Fruit fly (Drosophila melanogaster) whole organism, embryonic: ENCODE measurements around the gene DppIII.

ENCODE experiments used
- Bgb ChIP-seq: fragments of 200-800 bp; sonication (Bioruptor generic); IDR thresholded peaks from 2 replicates; pipeline ENCODE4 v1.3.6; 2022; ENCODE audit warnings: missing biosample characterization, missing genetic modification characterization; ENCODE audit not compliant: partially characterized antibody
- CG10543 ChIP-seq: fragments of 200-800 bp; sonication (Bioruptor generic); optimal IDR thresholded peaks from 3 replicates; lab custom pipeline; 2017; ENCODE audit warnings: missing biosample characterization, mild to moderate bottlenecking, missing genetic modification characterization, moderate library complexity
- CG11085 ChIP-seq: fragments of 200-800 bp; sonication (Bioruptor generic); IDR thresholded peaks from 2 replicates; pipeline ENCODE4 v1.3.6; 2022; ENCODE audit warnings: missing biosample characterization, missing genetic modification characterization
- CG11695 ChIP-seq: fragments of 200-800 bp; sonication (Bioruptor generic); IDR thresholded peaks from 3 replicates; pipeline ENCODE4 v1.3.6; 2022; ENCODE audit warnings: missing biosample characterization, missing genetic modification characterization
- CG11696 ChIP-seq: fragments of 200-800 bp; sonication (Bioruptor generic); IDR thresholded peaks from 2 replicates; pipeline ENCODE4 v1.3.6; 2022; ENCODE audit warnings: missing biosample characterization, missing genetic modification characterization
- CG12391 ChIP-seq: fragments of 200-800 bp; sonication (Bioruptor generic); optimal IDR thresholded peaks from 3 replicates; lab custom pipeline; 2018; ENCODE audit warnings: missing biosample characterization, mild to moderate bottlenecking, missing genetic modification characterization, moderate library complexity
- CG14014 ChIP-seq: fragments of 200-800 bp; sonication (Bioruptor generic); IDR thresholded peaks from 2 replicates; pipeline ENCODE4 v1.3.6; 2022; ENCODE audit warnings: missing biosample characterization, missing genetic modification characterization
- CG15269 ChIP-seq: fragments of 200-800 bp; sonication (Bioruptor generic); optimal IDR thresholded peaks from 2 replicates; lab custom pipeline; 2018; ENCODE audit warnings: missing biosample characterization, mild to moderate bottlenecking, missing genetic modification characterization, moderate library complexity
- CG15514 ChIP-seq: fragments of 200-800 bp; sonication (Bioruptor generic); optimal IDR thresholded peaks from 3 replicates; lab custom pipeline; 2017; ENCODE audit warnings: missing biosample characterization, missing genetic modification characterization, mild to moderate bottlenecking, moderate library complexity, missing genetic modification reagents
- CG15696 ChIP-seq: fragments of 200-800 bp; sonication (Bioruptor generic); optimal IDR thresholded peaks from 2 replicates; lab custom pipeline; 2019; ENCODE audit warnings: missing biosample characterization, mild to moderate bottlenecking, missing genetic modification characterization, moderate library complexity
- CG16779 ChIP-seq: fragments of 200-800 bp; sonication (Bioruptor generic); IDR thresholded peaks from 2 replicates; pipeline ENCODE4 v1.3.6; 2022; ENCODE audit warnings: missing biosample characterization, missing genetic modification characterization
- CG18011 ChIP-seq: fragments of 200-800 bp; sonication (Bioruptor generic); optimal IDR thresholded peaks from 2 replicates; lab custom pipeline; 2017; ENCODE audit warnings: missing biosample characterization, missing genetic modification characterization, mild to moderate bottlenecking, moderate library complexity, missing genotype
- CG18599 ChIP-seq: fragments of 200-800 bp; sonication (Bioruptor generic); optimal IDR thresholded peaks from 3 replicates; lab custom pipeline; 2017; ENCODE audit warnings: missing biosample characterization, missing genetic modification characterization, mild to moderate bottlenecking, moderate library complexity, missing genetic modification reagents
- CG2712 ChIP-seq: fragments of 200-800 bp; optimal IDR thresholded peaks from 3 replicates; lab custom pipeline; 2019; ENCODE audit warnings: missing biosample characterization, mild to moderate bottlenecking, missing genetic modification characterization, moderate library complexity
- CG32532 ChIP-seq: fragments of 200-800 bp; sonication (Bioruptor generic); IDR thresholded peaks from 2 replicates; pipeline ENCODE4 v1.3.6; 2022; ENCODE audit warnings: missing biosample characterization, missing genetic modification characterization
- CG32767 ChIP-seq: fragments of 200-800 bp; sonication (Bioruptor generic); IDR thresholded peaks from 2 replicates; pipeline ENCODE4 v1.3.6; 2022; ENCODE audit warnings: missing biosample characterization, missing genetic modification characterization
- CG32772 ChIP-seq: fragments of 200-800 bp; sonication (Bioruptor generic); IDR thresholded peaks from 2 replicates; pipeline ENCODE4 v1.3.6; 2022; ENCODE audit warnings: missing biosample characterization, missing genetic modification characterization
- CG34376 ChIP-seq: fragments of 200-800 bp; sonication (Bioruptor generic); optimal IDR thresholded peaks from 2 replicates; lab custom pipeline; 2018; ENCODE audit warnings: missing biosample characterization, mild to moderate bottlenecking, missing genetic modification characterization
- CG4360 ChIP-seq: fragments of 200-800 bp; sonication (Bioruptor generic); IDR thresholded peaks from 2 replicates; pipeline ENCODE4 v1.3.6; 2022; ENCODE audit warnings: missing biosample characterization, missing genetic modification characterization
- CG6254 ChIP-seq: fragments of 200-800 bp; sonication (Bioruptor generic); optimal IDR thresholded peaks from 3 replicates; lab custom pipeline; 2017; ENCODE audit warnings: mild to moderate bottlenecking, missing biosample characterization, missing genetic modification reagents, missing genetic modification characterization
- CG6272 ChIP-seq: fragments of 200-800 bp; sonication (Bioruptor generic); IDR thresholded peaks from 2 replicates; pipeline ENCODE4 v1.3.6; 2022; ENCODE audit warnings: missing biosample characterization, missing genetic modification characterization
- CG6683 ChIP-seq: fragments of 200-800 bp; sonication (Bioruptor generic); optimal IDR thresholded peaks from 2 replicates; lab custom pipeline; 2017; ENCODE audit warnings: missing biosample characterization, mild to moderate bottlenecking, missing genetic modification characterization, missing genetic modification reagents
- CG7839 ChIP-seq: fragments of 200-800 bp; sonication (Bioruptor generic); optimal IDR thresholded peaks from 3 replicates; lab custom pipeline; 2018; ENCODE audit warnings: missing biosample characterization, mild to moderate bottlenecking, missing genetic modification characterization, moderate library complexity
- CG7928 ChIP-seq: fragments of 200-800 bp; sonication (Bioruptor generic); optimal IDR thresholded peaks from 2 replicates; lab custom pipeline; 2017; ENCODE audit warnings: missing biosample characterization, mild to moderate bottlenecking, missing genetic modification characterization
- CG7987 ChIP-seq: fragments of 200-800 bp; sonication (Bioruptor generic); optimal IDR thresholded peaks from 2 replicates; lab custom pipeline; 2018; ENCODE audit warnings: missing biosample characterization, mild to moderate bottlenecking, missing genetic modification characterization, moderate library complexity
- CG8944 ChIP-seq: fragments of 200-800 bp; sonication (Bioruptor generic); optimal IDR thresholded peaks from 3 replicates; lab custom pipeline; 2016; ENCODE audit warnings: missing biosample characterization, missing genetic modification characterization
- HLH54F ChIP-seq: fragments of 200-800 bp; sonication (Bioruptor generic); optimal IDR thresholded peaks from 3 replicates; lab custom pipeline; 2016; ENCODE audit warnings: missing biosample characterization, missing genetic modification characterization
- HmgZ ChIP-seq: fragments of 200-800 bp; sonication (Bioruptor generic); optimal IDR thresholded peaks from 2 replicates; lab custom pipeline; 2018; ENCODE audit warnings: missing biosample characterization, mild to moderate bottlenecking, missing genetic modification characterization
- Hr51 ChIP-seq, 2 experiments: fragments of 200-800 bp; sonication (Bioruptor generic); optimal IDR thresholded peaks; 2 replicates in 1 of 2; 3 replicates in 1 of 2; lab custom pipeline; 2016 to 2018; ENCODE audit warnings: missing biosample characterization in 2 of 2, missing genetic modification characterization in 2 of 2, mild to moderate bottlenecking in 1 of 2, moderate library complexity in 1 of 2
- Myb ChIP-seq: fragments of 200-800 bp; sonication (Bioruptor generic); optimal IDR thresholded peaks from 2 replicates; lab custom pipeline; 2016; ENCODE audit warnings: missing biosample characterization, missing genetic modification characterization
- Pdp1 ChIP-seq, 2 experiments: fragments of 200-800 bp; sonication (Bioruptor generic); optimal IDR thresholded peaks; 3 replicates each; lab custom pipeline; 2016; ENCODE audit warnings: missing biosample characterization in 2 of 2, missing genetic modification characterization in 2 of 2, mild to moderate bottlenecking in 1 of 2, moderate library complexity in 1 of 2
- Rfx ChIP-seq: fragments of 200-800 bp; sonication (Bioruptor generic); IDR thresholded peaks from 2 replicates; pipeline ENCODE4 v1.3.6; 2022; ENCODE audit warnings: missing biosample characterization, missing genetic modification characterization
- Rx ChIP-seq: fragments of 200-800 bp; sonication (Bioruptor generic); IDR thresholded peaks from 2 replicates; pipeline ENCODE4 v1.3.6; 2022; ENCODE audit warnings: missing biosample characterization, missing genetic modification characterization
- az2 ChIP-seq: fragments of 200-800 bp; sonication (Bioruptor generic); optimal IDR thresholded peaks from 3 replicates; lab custom pipeline; 2016; ENCODE audit warnings: missing biosample characterization, missing genetic modification characterization
- chn ChIP-seq: fragments of 200-800 bp; sonication (Bioruptor generic); optimal IDR thresholded peaks from 2 replicates; lab custom pipeline; 2016; ENCODE audit warnings: missing biosample characterization, missing genetic modification characterization
- ci ChIP-seq: fragments of 200-800 bp; sonication (Bioruptor generic); IDR thresholded peaks from 3 replicates; pipeline ENCODE4 v1.3.6; 2022; ENCODE audit warnings: missing biosample characterization, missing genetic modification characterization
- corto ChIP-seq: fragments of 200-800 bp; sonication (Bioruptor generic); optimal IDR thresholded peaks from 2 replicates; lab custom pipeline; 2016; ENCODE audit warnings: missing biosample characterization, mild to moderate bottlenecking, missing genetic modification characterization, moderate library complexity
- da ChIP-seq: fragments of 200-800 bp; sonication (Bioruptor generic); optimal IDR thresholded peaks from 2 replicates; lab custom pipeline; 2016; ENCODE audit warnings: missing biosample characterization, missing genetic modification characterization
- emc ChIP-seq: fragments of 200-800 bp; sonication (Bioruptor generic); optimal IDR thresholded peaks from 2 replicates; lab custom pipeline; 2016; ENCODE audit warnings: missing biosample characterization, missing genetic modification characterization
- ftz-f1 ChIP-seq: fragments of 200-800 bp; sonication (Bioruptor generic); optimal IDR thresholded peaks from 2 replicates; lab custom pipeline; 2016; ENCODE audit warnings: missing biosample characterization, missing genetic modification characterization
- gsb-n ChIP-seq: fragments of 200-800 bp; sonication (Bioruptor generic); optimal IDR thresholded peaks from 3 replicates; lab custom pipeline; 2018; ENCODE audit warnings: missing biosample characterization, mild to moderate bottlenecking, missing genetic modification characterization
- ham ChIP-seq: fragments of 200-800 bp; sonication (Bioruptor generic); IDR thresholded peaks from 2 replicates; pipeline ENCODE4 v1.3.6; 2022; ENCODE audit warnings: missing biosample characterization, missing genetic modification characterization
- kay ChIP-seq: fragments of 200-800 bp; sonication (Bioruptor generic); optimal IDR thresholded peaks from 2 replicates; lab custom pipeline; 2016; ENCODE audit warnings: missing biosample characterization, missing genetic modification characterization
- ken ChIP-seq: fragments of 200-800 bp; sonication (Bioruptor generic); IDR thresholded peaks from 3 replicates; pipeline ENCODE4 v1.3.6; 2022; ENCODE audit warnings: missing biosample characterization, missing genetic modification characterization
- lov ChIP-seq, 2 experiments: fragments of 200-800 bp in 1 of 2; fragments of >200 bp in 1 of 2; sonication (Bioruptor generic) in 1 of 2; IDR thresholded peaks in 1 of 2; optimal IDR thresholded peaks in 1 of 2; 2 replicates in 1 of 2; 3 replicates in 1 of 2; pipeline versions ENCODE4 v1.3.6 to Lab custom; 2017 to 2022; ENCODE audit warnings: missing biosample characterization in 1 of 2, missing genetic modification characterization in 1 of 2
- psq ChIP-seq: fragments of 200-800 bp; sonication (Bioruptor generic); optimal IDR thresholded peaks from 2 replicates; lab custom pipeline; 2017; ENCODE audit warnings: missing biosample characterization, missing genetic modification characterization
- pum ChIP-seq: fragments of 200-800 bp; sonication (Bioruptor generic); optimal IDR thresholded peaks from 2 replicates; lab custom pipeline; 2016; ENCODE audit warnings: missing biosample characterization, missing genetic modification characterization
- shn ChIP-seq: fragments of 200-800 bp; sonication (Bioruptor generic); optimal IDR thresholded peaks from 3 replicates; lab custom pipeline; 2016; ENCODE audit warnings: missing biosample characterization, missing genetic modification characterization
- so ChIP-seq: fragments of 200-800 bp; sonication (Bioruptor generic); IDR thresholded peaks from 3 replicates; pipeline ENCODE4 v1.3.6; 2022; ENCODE audit warnings: missing biosample characterization, missing genetic modification characterization
- wdn ChIP-seq: fragments of 200-800 bp; sonication (Bioruptor generic); IDR thresholded peaks from 2 replicates; pipeline ENCODE4 v1.3.6; 2022; ENCODE audit warnings: missing biosample characterization, missing genetic modification characterization

DppIII gene

DNA sequence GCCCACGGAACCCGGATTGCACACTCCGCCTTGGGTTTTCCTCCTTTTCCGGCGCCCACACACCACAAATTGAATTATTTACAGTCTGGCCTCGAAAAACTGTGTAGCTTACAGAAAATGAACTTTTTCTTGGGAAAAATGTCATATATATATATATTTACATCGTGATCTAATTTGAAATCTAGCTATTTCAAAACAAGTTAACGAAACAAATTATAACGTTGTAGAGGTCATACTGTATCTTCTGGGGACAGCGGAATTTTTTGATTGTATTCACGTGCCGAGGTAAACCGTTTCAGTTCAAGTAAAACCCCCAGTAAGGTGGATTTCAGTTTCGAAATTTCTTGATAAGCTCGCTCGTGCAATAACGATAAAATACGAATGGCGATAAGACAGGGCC, 10.3 kb downstream of the DppIII start (continued):
- TF ChIP-seq CG32767 (GFP tag; lab: Robert Waterston, UW) (0 out of 2 replicates have a peak, but pooled peaks have one; percentile 28), CG6683 (no peak), CG6254 (GFP tag; lab: Kevin White, UChicago) (peak; percentile 22), emc (no peak), CG11695 (GFP tag; lab: Robert Waterston, UW) (peak; percentile 65; the same call in 1 of the 3 replicates), psq (GFP tag; lab: Kevin White, UChicago) (no peak), CG14014 (GFP tag; lab: Robert Waterston, UW) (peak; percentile 59; the same call in 1 of the 2 replicates), Myb (GFP tag; lab: Kevin White, UChicago) (no peak), CG6272 (GFP tag; lab: Robert Waterston, UW) (no peak), CG16779 (GFP tag; lab: Robert Waterston, UW) (no peak), ci (peak; percentile 81), CG7987 (GFP tag; lab: Kevin White, UChicago) (no peak), CG4360 (GFP tag; lab: Robert Waterston, UW) (0 out of 2 replicates have a peak, but pooled peaks have one; percentile 10), ken (0 out of 3 replicates have a peak, but pooled peaks have one; percentile 57), Bgb (no peak), CG15514 (peak; percentile 13), CG11696 (GFP tag; lab: Robert Waterston, UW) (peak; percentile 48), CG18011 (GFP tag; lab: Kevin White, UChicago) (no peak), ftz-f1 (GFP tag; lab: Kevin White, UChicago) (peak; percentile 1), CG7928 (GFP tag; lab: Kevin White, UChicago) (peak; percentile 14), kay (GFP tag; lab: Kevin White, UChicago) (no peak), CG7839 (peak; percentile 57), CG15696 (tag; lab: Kevin White, UChicago) (no peak), so (peak; percentile 62; the same call in 1 of the 3 replicates), HmgZ (peak; percentile 11), Rfx (GFP tag; lab: Robert Waterston, UW) (peak; percentile 74), CG32532 (GFP tag; lab: Robert Waterston, UW) (peak; percentile 73), CG34376 (GFP tag; lab: Kevin White, UChicago) (no peak), lov (optimal IDR thresholded peaks at IDR 0.05; lab: Kevin White, UChicago) (no peak), lov (GFP tag; IDR thresholded peaks at IDR 0.05; lab: Robert Waterston, UW) (no peak), CG12391 (tag; lab: Kevin White, UChicago) (peak; percentile 39), CG32772 (GFP tag; lab: Robert Waterston, UW) (peak; percentile 64), Rx (GFP tag; lab: Robert Waterston, UW) (peak; percentile 61), ham (GFP tag; lab: Robert Waterston, UW) (no peak), wdn (GFP tag; lab: Robert Waterston, UW) (peak; percentile 25; the same call in 1 of the 2 replicates), Pdp1 (GFP tag; optimal IDR thresholded peaks at IDR 0.05; lab: Kevin White, UChicago) (no peak), CG18599 (GFP tag; lab: Kevin White, UChicago) (peak; percentile 67), az2 (GFP tag; lab: Kevin White, UChicago) (peak; percentile 23), chn (GFP tag; lab: Kevin White, UChicago) (no peak), CG10543 (GFP tag; lab: Kevin White, UChicago) (peak; percentile 1), Hr51 (GFP tag; optimal IDR thresholded peaks at IDR 0.05; lab: Kevin White, UChicago) (peak in 1 of 2 experiments; percentile 76), da (GFP tag; lab: Kevin White, UChicago) (no peak), CG2712 (tag; lab: Kevin White, UChicago) (peak; percentile 42), gsb-n (tag; lab: Kevin White, UChicago) (peak; percentile 1), CG8944 (no peak), CG11085 (GFP tag; lab: Robert Waterston, UW) (peak; percentile 68), CG15269 (tag; lab: Kevin White, UChicago) (peak; percentile 72), pum (GFP tag; lab: Kevin White, UChicago) (no peak), corto (GFP tag; lab: Kevin White, UChicago) (no peak), HLH54F (GFP tag; lab: Kevin White, UChicago) (peak; percentile 2), shn (GFP tag; lab: Kevin White, UChicago) (no peak)
